Worm (Caenorhabditis elegans): ENCODE measurements around the gene mrp-8.

- TF ChIP-seq lin-13 (GFP tag; optimal IDR thresholded peaks at IDR 0.05) (no peak), F13H6.1 (tag; optimal IDR thresholded peaks at IDR 0.05) (no peak), blmp-1 (tag; optimal IDR thresholded peaks at IDR 0.05; ENCODE audit: insufficient read depth) (no peak), lin-39 (tag; optimal IDR thresholded peaks at IDR 0.05) (no peak), dmd-4 (tag; optimal IDR thresholded peaks at IDR 0.05) (no peak), nhr-11 (tag; optimal IDR thresholded peaks at IDR 0.05) (no peak), lin-11 (tag; optimal IDR thresholded peaks at IDR 0.05) (no peak)
Measured at ce11 chrIII:12247329-12247728, 55.7 kb downstream of the mrp-8 start.

All from whole organism, L2 larva.